Fruit fly (Drosophila melanogaster) S2 (cell line): ENCODE results near the gene CG9386.

ENCODE experiments used
- CG8478 ChIP-seq: fragments of >200 bp; optimal IDR thresholded peaks from 2 replicates; lab custom pipeline; 2018
- CTCF ChIP-seq, 2 experiments: fragments of >200 bp; optimal IDR thresholded peaks; 2 replicates each; lab custom pipeline; 2018

dm6 chr3R:9510070-9510518 is 45.1 kb downstream of the CG9386 start, which contains the start of gene rump:
- TF ChIP-seq CTCF (optimal IDR thresholded peaks at IDR 0.05; lab: Kevin White, UChicago) (no peak), CG8478 (lab: Kevin White, UChicago) (no peak)
